Fruit fly (Drosophila melanogaster) whole organism, embryonic: Measurements from ENCODE around the gene CG15209.

ENCODE experiments used
- Asciz ChIP-seq: fragments of 200-800 bp; sonication (Bioruptor generic); optimal IDR thresholded peaks from 2 replicates; lab custom pipeline; 2017; ENCODE audit warnings: missing biosample characterization, mild to moderate bottlenecking, missing genetic modification characterization, missing genetic modification reagents
- CG10147 ChIP-seq: fragments of 200-800 bp; sonication (Bioruptor generic); optimal IDR thresholded peaks from 2 replicates; lab custom pipeline; 2019; ENCODE audit warnings: missing biosample characterization, mild to moderate bottlenecking, missing genetic modification characterization, moderate library complexity
- CG11085 ChIP-seq: fragments of 200-800 bp; sonication (Bioruptor generic); IDR thresholded peaks from 2 replicates; pipeline ENCODE4 v1.3.6; 2022; ENCODE audit warnings: missing biosample characterization, missing genetic modification characterization
- CG12155 ChIP-seq: fragments of 200-800 bp; sonication (Bioruptor generic); optimal IDR thresholded peaks from 3 replicates; lab custom pipeline; 2016; ENCODE audit warnings: missing biosample characterization, missing genetic modification characterization
- CG12299 ChIP-seq: fragments of 200-800 bp; sonication (Bioruptor generic); optimal IDR thresholded peaks from 2 replicates; lab custom pipeline; 2018; ENCODE audit warnings: missing biosample characterization, mild to moderate bottlenecking, missing genetic modification characterization
- CG12942 ChIP-seq: fragments of 200-800 bp; sonication (Bioruptor generic); optimal IDR thresholded peaks from 3 replicates; lab custom pipeline; 2016; ENCODE audit warnings: missing biosample characterization, missing genetic modification characterization
- CG15479 ChIP-seq: fragments of 200-800 bp; sonication (Bioruptor generic); optimal IDR thresholded peaks from 3 replicates; lab custom pipeline; 2019; ENCODE audit warnings: missing biosample characterization, mild to moderate bottlenecking, missing genetic modification characterization, moderate library complexity
- CG17361 ChIP-seq: fragments of 200-800 bp; sonication (Bioruptor generic); IDR thresholded peaks from 3 replicates; pipeline ENCODE4 v1.3.6; 2022; ENCODE audit warnings: missing biosample characterization, missing genetic modification characterization
- CG18262 ChIP-seq: fragments of 200-800 bp; optimal IDR thresholded peaks from 3 replicates; lab custom pipeline; 2019; ENCODE audit warnings: missing biosample characterization, mild to moderate bottlenecking, missing genetic modification characterization, moderate library complexity
- CG2202 ChIP-seq: fragments of 200-800 bp; sonication (Bioruptor generic); optimal IDR thresholded peaks from 2 replicates; lab custom pipeline; 2018; ENCODE audit warnings: missing biosample characterization, mild to moderate bottlenecking, missing genetic modification characterization
- CG3065 ChIP-seq: fragments of 200-800 bp; sonication (Bioruptor generic); optimal IDR thresholded peaks from 2 replicates; lab custom pipeline; 2016; ENCODE audit warnings: missing biosample characterization, missing genetic modification characterization
- CG3163 ChIP-seq: fragments of 200-800 bp; sonication (Bioruptor generic); optimal IDR thresholded peaks from 3 replicates; lab custom pipeline; 2016; ENCODE audit warnings: missing biosample characterization, missing genetic modification characterization
- CG32767 ChIP-seq: fragments of 200-800 bp; sonication (Bioruptor generic); IDR thresholded peaks from 2 replicates; pipeline ENCODE4 v1.3.6; 2022; ENCODE audit warnings: missing biosample characterization, missing genetic modification characterization
- CG33557 ChIP-seq: fragments of 200-800 bp; sonication (Bioruptor generic); optimal IDR thresholded peaks from 2 replicates; lab custom pipeline; 2019; ENCODE audit warnings: missing biosample characterization, mild to moderate bottlenecking, missing genetic modification characterization, moderate library complexity
- CG3726 ChIP-seq: fragments of 200-800 bp; sonication (Bioruptor generic); IDR thresholded peaks from 3 replicates; pipeline ENCODE4, ENCODE4 v1.3.6; 2022; ENCODE audit warnings: missing biosample characterization, missing genetic modification characterization
- CG3995 ChIP-seq: fragments of 200-800 bp; sonication (Bioruptor generic); optimal IDR thresholded peaks from 3 replicates; lab custom pipeline; 2016; ENCODE audit warnings: missing biosample characterization, missing genetic modification characterization
- CG4820 ChIP-seq: fragments of 200-800 bp; sonication (Bioruptor generic); optimal IDR thresholded peaks from 3 replicates; lab custom pipeline; 2016; ENCODE audit warnings: missing biosample characterization, missing genetic modification characterization
- CG5245 ChIP-seq: fragments of 200-800 bp; sonication (Bioruptor generic); optimal IDR thresholded peaks from 3 replicates; lab custom pipeline; 2016; ENCODE audit warnings: missing biosample characterization, missing genetic modification characterization
- CG6689 ChIP-seq: fragments of 200-800 bp; sonication (Bioruptor generic); IDR thresholded peaks from 2 replicates; pipeline ENCODE4 v1.3.6; 2022; ENCODE audit warnings: missing biosample characterization, missing genetic modification characterization
- CG7928 ChIP-seq: fragments of 200-800 bp; sonication (Bioruptor generic); optimal IDR thresholded peaks from 2 replicates; lab custom pipeline; 2017; ENCODE audit warnings: missing biosample characterization, mild to moderate bottlenecking, missing genetic modification characterization
- CG8089 ChIP-seq: fragments of 200-800 bp; sonication (Bioruptor generic); optimal IDR thresholded peaks from 3 replicates; lab custom pipeline; 2016; ENCODE audit warnings: missing biosample characterization, missing genetic modification characterization
- CG9437 ChIP-seq: fragments of 200-800 bp; sonication (Bioruptor generic); optimal IDR thresholded peaks from 2 replicates; lab custom pipeline; 2018; ENCODE audit warnings: missing biosample characterization, mild to moderate bottlenecking, missing genetic modification characterization
- Camta ChIP-seq: fragments of 200-800 bp; sonication (Bioruptor generic); optimal IDR thresholded peaks from 2 replicates; lab custom pipeline; 2016; ENCODE audit warnings: missing biosample characterization, missing genetic modification characterization
- Chrac-16 ChIP-seq: fragments of 200-800 bp; sonication (Bioruptor generic); optimal IDR thresholded peaks from 3 replicates; lab custom pipeline; 2016; ENCODE audit warnings: missing biosample characterization, missing genetic modification characterization
- Deaf1 ChIP-seq: fragments of 200-800 bp; optimal IDR thresholded peaks from 3 replicates; lab custom pipeline; 2019; ENCODE audit warnings: missing biosample characterization, mild to moderate bottlenecking, missing genetic modification characterization, moderate library complexity
- Hey ChIP-seq: fragments of 200-800 bp; sonication (Bioruptor generic); optimal IDR thresholded peaks from 3 replicates; lab custom pipeline; 2018; ENCODE audit warnings: missing biosample characterization, mild to moderate bottlenecking, missing genetic modification characterization
- Hr78 ChIP-seq, 2 experiments: fragments of 200-800 bp in 1 of 2; fragments of >200 bp in 1 of 2; sonication (Bioruptor generic) in 1 of 2; optimal IDR thresholded peaks; 2 replicates each; lab custom pipeline; 2017 to 2019; ENCODE audit warnings: missing biosample characterization in 2 of 2, missing genetic modification characterization in 2 of 2, mild to moderate bottlenecking in 1 of 2, moderate library complexity in 1 of 2
- MBD-R2 ChIP-seq: fragments of 200-800 bp; sonication (Bioruptor generic); IDR thresholded peaks from 2 replicates; pipeline ENCODE4 v1.3.6; 2022; ENCODE audit warnings: missing biosample characterization, missing genetic modification characterization
- PHDP ChIP-seq: fragments of 200-800 bp; sonication (Bioruptor generic); optimal IDR thresholded peaks from 3 replicates; lab custom pipeline; 2018; ENCODE audit warnings: missing biosample characterization, mild to moderate bottlenecking, missing genetic modification characterization, moderate library complexity
- Ptx1 ChIP-seq: fragments of 200-800 bp; sonication (Bioruptor generic); IDR thresholded peaks from 2 replicates; pipeline ENCODE4 v1.3.6; 2022; ENCODE audit warnings: missing biosample characterization, missing genetic modification characterization
- Rfx ChIP-seq: fragments of 200-800 bp; sonication (Bioruptor generic); IDR thresholded peaks from 2 replicates; pipeline ENCODE4 v1.3.6; 2022; ENCODE audit warnings: missing biosample characterization, missing genetic modification characterization
- Sin3A ChIP-seq: fragments of >200 bp; optimal IDR thresholded peaks from 2 replicates; lab custom pipeline; 2018
- Xrp1 ChIP-seq: fragments of 200-800 bp; sonication (Bioruptor generic); IDR thresholded peaks from 2 replicates; pipeline ENCODE4 v1.3.6; 2022; ENCODE audit warnings: missing biosample characterization, missing genetic modification characterization
- bbx ChIP-seq: fragments of 200-800 bp; sonication (Bioruptor generic); IDR thresholded peaks from 2 replicates; pipeline ENCODE4 v1.3.6; 2022; ENCODE audit warnings: missing biosample characterization, missing genetic modification characterization; ENCODE audit not compliant: partially characterized antibody
- dm ChIP-seq: fragments of 200-800 bp; sonication (Bioruptor generic); optimal IDR thresholded peaks from 3 replicates; lab custom pipeline; 2016; ENCODE audit warnings: missing biosample characterization, missing genetic modification characterization
- emc ChIP-seq: fragments of 200-800 bp; sonication (Bioruptor generic); optimal IDR thresholded peaks from 2 replicates; lab custom pipeline; 2016; ENCODE audit warnings: missing biosample characterization, missing genetic modification characterization
- exex ChIP-seq: fragments of 200-800 bp; sonication (Bioruptor generic); optimal IDR thresholded peaks from 4 replicates; lab custom pipeline; 2018; ENCODE audit warnings: missing biosample characterization, mild to moderate bottlenecking, missing genetic modification characterization, moderate library complexity
- eyg ChIP-seq: fragments of 200-800 bp; sonication (Bioruptor generic); optimal IDR thresholded peaks from 3 replicates; lab custom pipeline; 2016; ENCODE audit warnings: missing biosample characterization, missing genetic modification characterization
- fu2 ChIP-seq: fragments of 200-800 bp; sonication (Bioruptor generic); optimal IDR thresholded peaks from 2 replicates; lab custom pipeline; 2016; ENCODE audit warnings: missing biosample characterization, missing genetic modification characterization
- gcm2 ChIP-seq: fragments of 200-800 bp; sonication (Bioruptor generic); optimal IDR thresholded peaks from 2 replicates; lab custom pipeline; 2016; ENCODE audit warnings: missing biosample characterization, missing genetic modification characterization
- gem ChIP-seq: fragments of 200-800 bp; sonication (Bioruptor generic); optimal IDR thresholded peaks from 2 replicates; lab custom pipeline; 2019; ENCODE audit warnings: missing biosample characterization, mild to moderate bottlenecking, missing genetic modification characterization, moderate library complexity
- gsb-n ChIP-seq: fragments of 200-800 bp; sonication (Bioruptor generic); optimal IDR thresholded peaks from 3 replicates; lab custom pipeline; 2018; ENCODE audit warnings: missing biosample characterization, mild to moderate bottlenecking, missing genetic modification characterization
- kay ChIP-seq: fragments of 200-800 bp; sonication (Bioruptor generic); optimal IDR thresholded peaks from 2 replicates; lab custom pipeline; 2016; ENCODE audit warnings: missing biosample characterization, missing genetic modification characterization
- lilli ChIP-seq: fragments of 200-800 bp; sonication (Bioruptor generic); optimal IDR thresholded peaks from 3 replicates; lab custom pipeline; 2016; ENCODE audit warnings: missing biosample characterization, missing genetic modification characterization
- pb ChIP-seq: fragments of 200-800 bp; sonication (Bioruptor generic); optimal IDR thresholded peaks from 3 replicates; lab custom pipeline; 2016; ENCODE audit warnings: missing biosample characterization, missing genetic modification characterization
- psq ChIP-seq: fragments of 200-800 bp; sonication (Bioruptor generic); optimal IDR thresholded peaks from 2 replicates; lab custom pipeline; 2017; ENCODE audit warnings: missing biosample characterization, missing genetic modification characterization
- ranshi ChIP-seq: fragments of 200-800 bp; sonication (Bioruptor generic); IDR thresholded peaks from 2 replicates; pipeline ENCODE4 v1.3.6; 2022; ENCODE audit warnings: missing biosample characterization, missing genetic modification characterization
- row ChIP-seq: fragments of 200-800 bp; sonication (Bioruptor generic); IDR thresholded peaks from 3 replicates; pipeline ENCODE4 v1.3.6; 2022; ENCODE audit warnings: missing biosample characterization, missing genetic modification characterization
- sisA ChIP-seq: fragments of 200-800 bp; sonication (Bioruptor generic); IDR thresholded peaks from 2 replicates; pipeline ENCODE4 v1.3.6; 2022; ENCODE audit warnings: missing biosample characterization, missing genetic modification characterization
- slbo ChIP-seq: fragments of 200-800 bp; sonication (Bioruptor generic); IDR thresholded peaks from 2 replicates; pipeline ENCODE4 v1.3.6; 2022; ENCODE audit warnings: missing biosample characterization, missing genetic modification characterization
- tll ChIP-seq, 2 experiments: fragments of 200-800 bp in 1 of 2; fragments of >200 bp in 1 of 2; sonication (Bioruptor generic) in 1 of 2; optimal IDR thresholded peaks; 2 replicates each; lab custom pipeline; 2017 to 2019; ENCODE audit warnings: missing biosample characterization in 2 of 2, missing genetic modification characterization in 2 of 2, mild to moderate bottlenecking in 1 of 2, moderate library complexity in 1 of 2
- tup ChIP-seq: fragments of 200-800 bp; sonication (Bioruptor generic); optimal IDR thresholded peaks from 2 replicates; lab custom pipeline; 2016; ENCODE audit warnings: missing biosample characterization, mild to moderate bottlenecking, missing genetic modification characterization, moderate library complexity

The CG15209 gene

DNA sequence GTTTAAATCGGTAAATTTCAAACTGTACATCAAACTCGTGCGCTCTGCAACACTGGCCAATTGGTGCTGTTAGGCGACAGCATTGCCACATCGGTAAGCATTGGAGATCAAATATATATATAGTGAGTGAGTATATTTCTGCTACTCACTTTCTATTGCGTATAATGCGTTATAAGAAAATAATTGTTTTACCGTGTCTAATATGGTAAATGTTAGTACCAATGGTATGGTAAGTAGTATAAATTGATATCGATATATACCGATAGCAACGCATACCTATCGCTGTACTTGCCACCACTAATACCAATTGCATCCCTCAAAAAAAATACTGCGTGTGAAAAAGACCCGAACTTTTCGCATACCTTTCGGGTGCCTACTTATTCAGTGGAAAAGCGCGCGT, 15.4 kb downstream of the CG15209 start, which contains the start of the genes sofe and CG2186 (continued):
- TF ChIP-seq row (GFP tag; lab: Robert Waterston, UW) (peak; percentile 71), CG12155 (GFP tag; lab: Kevin White, UChicago) (peak; percentile 68), Camta (peak; percentile 43), PHDP (peak; percentile 55), Chrac-16 (peak; percentile 58), kay (GFP tag; lab: Kevin White, UChicago) (no peak), gcm2 (no peak), CG15479 (GFP tag; lab: Kevin White, UChicago) (peak; percentile 6), CG32767 (GFP tag; lab: Robert Waterston, UW) (0 out of 2 replicates have a peak, but pooled peaks have one; percentile 15), psq (GFP tag; lab: Kevin White, UChicago) (peak; percentile 21), lilli (GFP tag; lab: Kevin White, UChicago) (peak; percentile 81), pb (GFP tag; lab: Kevin White, UChicago) (no peak), emc (GFP tag; lab: Kevin White, UChicago) (no peak), tll (GFP tag; optimal IDR thresholded peaks at IDR 0.05; lab: Kevin White, UChicago) (no peak), bbx (GFP tag; lab: Robert Waterston, UW) (peak; percentile 82), sisA (peak; percentile 54), CG18262 (peak; percentile 29), CG11085 (no peak), CG17361 (peak; percentile 55), Hey (tag; lab: Kevin White, UChicago) (no peak), CG3726 (GFP tag; lab: Robert Waterston, UW) (no peak), Ptx1 (GFP tag; lab: Robert Waterston, UW) (peak; percentile 68), dm (GFP tag; lab: Kevin White, UChicago) (peak; percentile 34), gem (tag; lab: Kevin White, UChicago) (no peak), fu2 (peak; percentile 28), CG9437 (GFP tag; lab: Kevin White, UChicago) (no peak), Asciz (GFP tag; lab: Kevin White, UChicago) (no peak), CG3065 (GFP tag; lab: Kevin White, UChicago) (no peak), tup (no peak), CG2202 (peak; percentile 34), CG8089 (GFP tag; lab: Kevin White, UChicago) (peak; percentile 5), Rfx (GFP tag; lab: Robert Waterston, UW) (peak; percentile 70), MBD-R2 (GFP tag; lab: Robert Waterston, UW) (peak; percentile 57), Sin3A (peak; percentile 87), CG3995 (GFP tag; lab: Kevin White, UChicago) (peak; percentile 19), CG10147 (GFP tag; lab: Kevin White, UChicago) (peak; percentile 17), CG3163 (no peak), exex (tag; lab: Kevin White, UChicago) (no peak), ranshi (GFP tag; lab: Robert Waterston, UW) (0 out of 2 replicates have a peak, but pooled peaks have one; percentile 10), eyg (GFP tag; lab: Kevin White, UChicago) (no peak), CG6689 (peak; percentile 27; the same call in 1 of the 2 replicates), Xrp1 (GFP tag; lab: Robert Waterston, UW) (peak; percentile 54; the same call in 1 of the 2 replicates), slbo (GFP tag; lab: Robert Waterston, UW) (peak; percentile 67), CG5245 (GFP tag; lab: Kevin White, UChicago) (no peak), CG12942 (GFP tag; lab: Kevin White, UChicago) (peak; percentile 53), CG7928 (GFP tag; lab: Kevin White, UChicago) (peak; percentile 73), CG12299 (peak; percentile 61), Hr78 (GFP tag; optimal IDR thresholded peaks at IDR 0.05; lab: Kevin White, UChicago) (no peak), Deaf1 (peak; percentile 51), CG4820 (GFP tag; lab: Kevin White, UChicago) (peak; percentile 11), gsb-n (no peak), CG33557 (GFP tag; lab: Kevin White, UChicago) (no peak)
